Worm (Caenorhabditis elegans): Measurements from ENCODE around the gene faah-1.

The faah-1 gene

DNA sequence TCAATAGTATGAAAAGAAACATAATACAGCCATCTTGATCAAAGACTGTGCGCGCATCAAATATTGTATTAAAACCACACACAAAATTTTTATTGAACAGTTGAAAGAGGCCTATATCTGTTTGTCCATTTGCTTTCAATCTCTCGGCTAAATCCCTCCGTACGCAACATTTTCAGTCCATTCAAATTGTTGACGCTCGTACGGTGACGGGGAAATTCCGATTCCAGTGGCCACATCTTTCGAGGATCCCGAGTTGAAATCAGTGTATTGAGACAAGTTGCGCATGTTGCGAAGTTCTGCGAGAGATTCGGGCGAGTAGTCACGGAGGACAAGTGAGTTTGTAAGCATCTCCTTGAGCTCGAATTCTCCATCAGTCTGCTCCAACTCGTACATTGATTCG lies 5.3 kb downstream of the faah-1 start:
- no peak for TF ChIP-seq Y55F3AM.14 (GFP tag; optimal IDR thresholded peaks at IDR 0.05)
- no peak for TF ChIP-seq nhr-11 (tag; optimal IDR thresholded peaks at IDR 0.05)

DNA sequence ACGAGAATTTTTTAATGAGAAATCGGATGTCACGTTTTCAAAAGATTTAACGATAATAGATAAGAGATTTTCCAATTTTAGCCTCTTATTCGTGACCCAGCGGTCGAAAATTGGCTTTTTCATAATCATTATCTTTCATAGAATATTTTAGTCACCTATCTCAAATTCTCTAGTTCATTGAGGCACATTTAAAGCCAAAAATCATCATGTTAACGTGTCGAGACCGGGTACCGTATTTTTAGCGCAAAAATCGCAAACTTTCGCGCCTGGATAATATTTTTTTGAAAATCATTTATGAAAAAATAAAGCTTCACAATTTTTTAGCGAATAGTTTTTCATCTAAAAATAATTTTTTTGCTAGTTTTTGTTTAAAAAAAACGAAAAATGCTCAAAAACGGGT lies 6.8 kb downstream of the faah-1 start, which contains the start of gene B0218.7:
Gene B0218.7 (minus strand): TSS at position 101 of the 400 bp plus-strand sequence.
- TF ChIP-seq crh-2 (tag; optimal IDR thresholded peaks at IDR 0.05) (no peak), mab-5 (tag; optimal IDR thresholded peaks at IDR 0.05) (no peak)

DNA sequence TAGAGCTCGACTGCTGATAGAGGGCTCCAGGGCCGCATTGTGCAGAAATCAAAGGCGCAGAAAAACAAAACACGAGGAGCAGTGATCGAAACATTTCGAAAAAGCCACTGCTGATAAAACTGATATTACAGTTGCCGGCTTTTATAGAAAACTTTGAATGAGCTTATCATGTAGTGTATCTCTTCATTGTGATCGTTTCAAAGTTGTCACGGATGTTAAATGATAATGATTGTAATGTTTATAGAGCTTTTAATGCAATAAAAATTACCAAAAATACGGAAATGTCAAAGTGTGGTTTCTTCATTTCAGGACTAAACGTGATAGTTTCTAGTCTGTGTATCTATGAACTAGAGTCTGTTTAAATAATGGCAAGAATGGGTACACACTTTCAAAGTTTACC lies 9.5 kb downstream of the faah-1 start, which contains the start of gene clec-52:
Gene clec-52 (minus strand): TSS at position 101 of the 400 bp plus-strand sequence.
- TF ChIP-seq sem-4 (tag; optimal IDR thresholded peaks at IDR 0.05) (no peak), blmp-1 (tag; optimal IDR thresholded peaks at IDR 0.05; ENCODE audit: insufficient read depth) (no peak), R02D3.7 (tag; optimal IDR thresholded peaks at IDR 0.05) (no peak), ZK546.5 (tag; optimal IDR thresholded peaks at IDR 0.05) (no peak), lsy-2 (tag; optimal IDR thresholded peaks at IDR 0.05) (no peak), nhr-6 (tag; optimal IDR thresholded peaks at IDR 0.05) (no peak), Y55F3AM.14 (GFP tag; optimal IDR thresholded peaks at IDR 0.05) (no peak), dmd-4 (tag; optimal IDR thresholded peaks at IDR 0.05) (no peak), unc-62 (GFP tag; optimal IDR thresholded peaks at IDR 0.05) (no peak), unc-39 (tag; optimal IDR thresholded peaks at IDR 0.05) (no peak)

DNA sequence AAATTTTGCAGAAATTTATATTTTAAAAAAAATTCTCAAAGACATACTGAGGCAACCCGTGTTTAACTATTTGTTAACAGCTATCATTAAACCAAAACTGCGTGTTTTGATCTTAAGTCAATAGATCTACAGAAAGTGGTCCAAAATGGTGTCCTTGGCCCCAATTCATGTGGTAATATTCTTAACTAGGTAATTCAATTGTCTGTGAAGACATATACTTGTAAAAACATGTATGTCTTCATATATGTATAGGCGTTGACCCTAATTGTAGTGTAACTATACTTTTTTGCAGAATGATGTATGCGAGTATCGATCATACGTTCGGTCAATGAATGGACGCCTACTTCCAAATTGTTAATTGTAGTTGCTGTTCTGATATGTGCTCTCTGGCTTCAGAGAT lies 10.5 kb downstream of the faah-1 start, which contains the start of gene C07G1.15:
Gene C07G1.15 (plus strand): TSS at position 301 of the 400 bp plus-strand sequence.
- TF ChIP-seq ztf-1 (GFP tag; conservative IDR thresholded peaks at IDR 0.05) (no peak), C34F6.9 (tag; optimal IDR thresholded peaks at IDR 0.05) (no peak), ama-1 (optimal IDR thresholded peaks at IDR 0.05) (no peak), sma-3 (GFP tag; optimal IDR thresholded peaks at IDR 0.05) (no peak), nhr-21 (tag; optimal IDR thresholded peaks at IDR 0.05) (no peak), nhr-77 (tag; optimal IDR thresholded peaks at IDR 0.05) (no peak), ceh-82 (tag; optimal IDR thresholded peaks at IDR 0.05) (no peak), sem-4 (tag; optimal IDR thresholded peaks at IDR 0.05) (no peak), fos-1 (tag; optimal IDR thresholded peaks at IDR 0.05) (no peak), mbf-1 (tag; optimal IDR thresholded peaks at IDR 0.05) (no peak)

DNA sequence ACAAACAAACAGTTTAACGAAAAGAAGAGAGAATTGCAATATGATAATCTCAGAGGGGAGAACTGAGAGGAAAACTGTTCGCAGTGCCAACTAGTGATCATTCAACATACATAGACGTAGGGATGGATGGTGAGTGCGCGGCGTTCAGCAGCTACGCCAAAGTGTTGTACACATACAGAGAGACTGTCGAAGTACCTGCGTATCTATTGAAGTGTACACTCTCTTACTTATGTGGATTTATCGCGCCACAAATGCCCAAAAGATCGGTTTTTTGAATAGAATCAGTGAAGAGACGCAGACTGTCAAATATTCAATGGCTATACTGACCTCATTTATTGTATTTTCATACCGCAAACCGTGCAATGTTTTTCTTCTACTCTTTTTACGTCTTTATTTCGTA lies 11.1 kb downstream of the faah-1 start:
- TF ChIP-seq sem-4 (tag; optimal IDR thresholded peaks at IDR 0.05) (peak; percentile 11), sma-3 (GFP tag; optimal IDR thresholded peaks at IDR 0.05) (peak; percentile 17), mab-5 (tag; optimal IDR thresholded peaks at IDR 0.05) (no peak), sma-9 (GFP tag; optimal IDR thresholded peaks at IDR 0.05) (peak; percentile 19), sma-9 (tag; optimal IDR thresholded peaks at IDR 0.05) (no peak), nhr-129 (tag; optimal IDR thresholded peaks at IDR 0.05) (no peak), fos-1 (tag; optimal IDR thresholded peaks at IDR 0.05) (peak; percentile 31), unc-39 (tag; optimal IDR thresholded peaks at IDR 0.05) (no peak), F13H6.1 (tag; optimal IDR thresholded peaks at IDR 0.05) (peak; percentile 51), blmp-1 (tag; optimal IDR thresholded peaks at IDR 0.05; ENCODE audit: insufficient read depth) (peak; percentile 20), egl-27 (tag; optimal IDR thresholded peaks at IDR 0.05) (peak; percentile 33), nhr-11 (tag; optimal IDR thresholded peaks at IDR 0.05) (no peak), nhr-10 (tag; optimal IDR thresholded peaks at IDR 0.05) (no peak), nhr-21 (tag; optimal IDR thresholded peaks at IDR 0.05) (peak; percentile 19)

DNA sequence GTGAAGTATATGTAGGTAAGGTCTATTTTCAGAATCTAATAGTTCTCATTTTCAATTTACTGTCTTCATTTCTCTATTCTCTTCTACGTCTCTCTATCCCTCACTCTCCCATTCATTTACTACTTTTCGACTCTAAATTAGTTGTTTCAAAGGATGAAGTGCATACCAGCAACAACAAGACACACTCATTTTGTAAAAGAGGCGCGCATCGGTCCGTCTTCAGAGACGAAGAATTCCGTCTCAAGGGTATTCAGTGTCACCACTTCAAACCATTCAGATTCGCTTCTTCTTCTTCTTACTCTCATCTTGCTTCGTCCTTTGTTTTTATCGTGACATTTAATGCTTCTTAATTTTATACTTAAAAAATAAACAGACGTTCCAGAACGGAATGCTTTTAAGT lies 12.2 kb downstream of the faah-1 start:
- TF ChIP-seq ZK546.5 (tag; optimal IDR thresholded peaks at IDR 0.05), result no peak
- peak; percentile 43 for TF ChIP-seq nhr-25 (tag; optimal IDR thresholded peaks at IDR 0.05)
- TF ChIP-seq F13H6.1 (tag; optimal IDR thresholded peaks at IDR 0.05), result no peak
- no peak for TF ChIP-seq gmeb-1 (tag; optimal IDR thresholded peaks at IDR 0.05)

DNA sequence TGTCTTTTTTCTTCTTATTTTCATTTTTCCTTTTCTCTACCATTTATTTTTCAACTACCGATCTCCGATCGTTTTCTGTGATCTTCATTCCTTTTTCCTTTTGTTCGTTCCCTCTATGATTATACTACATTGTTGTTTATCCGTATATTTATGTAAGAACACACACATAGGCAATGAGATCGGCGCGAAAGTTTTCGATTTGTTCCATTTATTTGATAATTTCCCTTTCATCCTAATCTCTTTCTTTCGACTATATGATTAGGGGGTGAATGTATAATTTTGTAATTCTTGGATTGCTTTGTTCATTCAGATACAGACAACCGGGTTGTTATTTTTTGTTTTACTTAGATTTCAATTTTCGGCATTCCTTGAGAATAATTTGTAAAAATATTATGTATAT lies 14.4 kb downstream of the faah-1 start:
- no peak for TF ChIP-seq lsy-2 (tag; optimal IDR thresholded peaks at IDR 0.05)
- no peak for TF ChIP-seq alr-1 (tag; optimal IDR thresholded peaks at IDR 0.05)
- TF ChIP-seq mdl-1 (tag; optimal IDR thresholded peaks at IDR 0.05), result no peak
- no peak for TF ChIP-seq nhr-23 (tag; optimal IDR thresholded peaks at IDR 0.05)
- no peak for TF ChIP-seq dmd-4 (tag; optimal IDR thresholded peaks at IDR 0.05)
- no peak for TF ChIP-seq mab-5 (tag; optimal IDR thresholded peaks at IDR 0.05)
- TF ChIP-seq sma-3 (GFP tag; optimal IDR thresholded peaks at IDR 0.05), result no peak
- TF ChIP-seq nhr-237 (tag; optimal IDR thresholded peaks at IDR 0.05), result no peak
- no peak for TF ChIP-seq nhr-25 (tag; optimal IDR thresholded peaks at IDR 0.05)
